Worm (Caenorhabditis elegans): ENCODE results near the gene ltd-1.

DNA sequence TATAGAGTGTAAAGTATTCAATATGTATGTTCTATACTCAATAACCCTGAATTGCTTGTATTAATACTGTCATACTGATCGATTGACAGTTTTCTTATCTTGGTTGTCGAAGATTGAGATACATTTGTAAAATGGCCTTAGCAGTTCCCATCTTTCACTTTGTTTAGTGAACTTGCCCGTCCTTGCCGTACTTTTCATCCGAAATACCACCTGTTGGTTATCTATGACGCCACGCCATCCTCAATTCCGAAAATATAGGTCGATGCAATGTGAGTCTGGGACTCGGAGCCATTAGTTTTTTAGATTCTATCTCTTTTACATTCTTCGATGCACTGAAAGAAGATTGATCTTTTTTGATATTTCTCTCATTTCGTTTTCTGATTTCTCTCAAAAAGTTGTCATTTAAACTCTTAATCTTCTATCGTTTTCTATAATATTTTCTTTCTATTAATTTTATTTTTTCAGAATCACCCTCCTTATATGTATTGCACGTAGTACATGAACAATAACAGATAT, 37.0 kb upstream of the ltd-1 start, which contains the start of gene ulp-4:
- no peak for TF ChIP-seq pqm-1 (tag; optimal IDR thresholded peaks at IDR 0.05)
- TF ChIP-seq tlp-1 (tag; optimal IDR thresholded peaks at IDR 0.05) = no peak
- no peak for TF ChIP-seq elt-3 (tag; optimal IDR thresholded peaks at IDR 0.05)
- peak; percentile 71 for TF ChIP-seq nhr-71 (tag; optimal IDR thresholded peaks at IDR 0.05)
- TF ChIP-seq snpc-4 (tag; optimal IDR thresholded peaks at IDR 0.05) = no peak
- no peak for TF ChIP-seq nhr-11 (tag; optimal IDR thresholded peaks at IDR 0.05)
- TF ChIP-seq ces-1 (GFP tag; optimal IDR thresholded peaks at IDR 0.05) = no peak
- no peak for TF ChIP-seq egl-13 (tag; optimal IDR thresholded peaks at IDR 0.05)
- TF ChIP-seq zag-1 (tag; optimal IDR thresholded peaks at IDR 0.05) = no peak
- no peak for TF ChIP-seq C16A3.4 (tag; optimal IDR thresholded peaks at IDR 0.05)
- no peak for TF ChIP-seq unc-130 (tag; optimal IDR thresholded peaks at IDR 0.05)
- no peak for TF ChIP-seq nhr-28 (tag; optimal IDR thresholded peaks at IDR 0.05)
- TF ChIP-seq ztf-11 (tag; optimal IDR thresholded peaks at IDR 0.05) = no peak
- TF ChIP-seq nhr-90 (tag; optimal IDR thresholded peaks at IDR 0.05; ENCODE audit: poor library complexity) = no peak

Data from whole organism, L1 larva.